Fruit fly (Drosophila melanogaster): ENCODE results near the gene chif.

DNA sequence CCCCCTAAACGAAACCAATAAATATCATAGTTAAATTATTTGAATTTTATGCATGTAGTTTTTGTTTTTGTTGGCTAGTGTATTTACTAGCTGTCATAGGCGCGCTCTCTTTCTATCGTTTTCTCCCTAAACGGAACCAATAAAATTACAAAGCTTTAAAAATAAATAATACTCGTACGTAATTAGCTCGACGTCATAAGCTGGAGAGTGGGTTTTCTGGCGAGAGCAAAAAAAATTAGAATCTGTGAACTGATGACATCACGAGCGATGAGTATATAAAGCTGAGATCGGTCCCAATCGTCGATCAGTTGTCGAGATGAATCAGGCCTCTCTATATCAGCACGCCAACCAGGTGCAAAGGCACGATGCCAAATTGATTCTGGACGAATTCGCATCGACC is 13.2 kb upstream of the chif start, which contains the start of gene jhamt:
- TF ChIP-seq insv (optimal IDR thresholded peaks at IDR 0.05) (no peak), Sin3A (optimal IDR thresholded peaks at IDR 0.05) (no peak)
